Worm (Caenorhabditis elegans) whole organism, early embryonic: ENCODE data around the gene zmp-1.

ENCODE experiments used
- B0310.2 ChIP-seq: sonication (generic microtip); optimal IDR thresholded peaks from 2 replicates; lab custom pipeline; 2016; ENCODE audit warnings: mild to moderate bottlenecking, missing genetic modification characterization, missing compliant biosample characterization
- F13C5.2 ChIP-seq: sonication (generic microtip); optimal IDR thresholded peaks from 2 replicates; lab custom pipeline; 2017; ENCODE audit warnings: mild to moderate bottlenecking, missing genetic modification characterization, inconsistent platforms, missing compliant biosample characterization
- aly-1 ChIP-seq: sonication (generic microtip); optimal IDR thresholded peaks from 2 replicates; lab custom pipeline; 2016; ENCODE audit warnings: missing genetic modification characterization, missing compliant biosample characterization
- ama-1 ChIP-seq: fragments of 150-350 bp; optimal IDR thresholded peaks from 2 replicates; lab custom pipeline; 2014
- ceh-13 ChIP-seq: fragments of 200-800 bp; sonication (Bioruptor generic); optimal IDR thresholded peaks from 2 replicates; lab custom pipeline; 2018; ENCODE audit warnings: mild to moderate bottlenecking, missing genetic modification characterization, missing compliant biosample characterization
- ceh-36 ChIP-seq: sonication (generic microtip); optimal IDR thresholded peaks from 2 replicates; lab custom pipeline; 2016; ENCODE audit warnings: missing genetic modification characterization, inconsistent platforms, missing compliant biosample characterization
- ets-7 ChIP-seq: sonication (generic microtip); optimal IDR thresholded peaks from 2 replicates; lab custom pipeline; 2016; ENCODE audit warnings: missing genotype, missing genetic modification characterization, missing compliant biosample characterization
- flt-1 ChIP-seq: fragments of 200-800 bp; sonication (Bioruptor generic); IDR thresholded peaks from 2 replicates; pipeline ENCODE4 v1.3.6; 2022; ENCODE audit warnings: missing genetic modification characterization, missing compliant biosample characterization
- hmbx-1 ChIP-seq: sonication (generic microtip); optimal IDR thresholded peaks from 2 replicates; lab custom pipeline; 2016; ENCODE audit warnings: mild to moderate bottlenecking, missing genetic modification characterization, missing compliant biosample characterization
- hmg-4 ChIP-seq: fragments of 200-800 bp; sonication (Bioruptor generic); optimal IDR thresholded peaks from 2 replicates; lab custom pipeline; 2018; ENCODE audit warnings: mild to moderate bottlenecking, missing genetic modification characterization, missing compliant biosample characterization
- hnd-1 ChIP-seq: sonication (generic microtip); optimal IDR thresholded peaks from 2 replicates; lab custom pipeline; 2016; ENCODE audit warnings: missing genetic modification characterization, missing compliant biosample characterization
- pes-1 ChIP-seq: fragments of 200-800 bp; sonication (Bioruptor generic); IDR thresholded peaks from 2 replicates; pipeline ENCODE4 v1.3.6; 2022; ENCODE audit warnings: missing genetic modification reagents, missing genetic modification characterization, missing compliant biosample characterization
- scrt-1 ChIP-seq: fragments of 200-800 bp; sonication (Bioruptor generic); IDR thresholded peaks from 2 replicates; pipeline ENCODE4 v1.3.6; 2022; ENCODE audit warnings: missing genetic modification characterization, missing compliant biosample characterization
- sea-1 ChIP-seq: fragments of 200-800 bp; sonication (Bioruptor generic); conservative IDR thresholded peaks from 2 replicates; pipeline ENCODE4 v1.3.6; 2022; ENCODE audit warnings: missing genetic modification characterization, missing compliant biosample characterization
- tbx-11 ChIP-seq: fragments of 200-800 bp; sonication (Bioruptor generic); IDR thresholded peaks from 2 replicates; pipeline ENCODE4 v1.3.6; 2022; ENCODE audit warnings: missing genetic modification characterization, missing compliant biosample characterization
- tbx-37 ChIP-seq: fragments of 200-800 bp; sonication (Bioruptor generic); conservative IDR thresholded peaks from 2 replicates; pipeline ENCODE4 v1.3.6; 2022; ENCODE audit warnings: missing genetic modification reagents, missing genetic modification characterization, missing compliant biosample characterization
- tra-4 ChIP-seq: sonication (generic microtip); optimal IDR thresholded peaks from 2 replicates; lab custom pipeline; 2017; ENCODE audit warnings: missing genetic modification characterization, missing compliant biosample characterization

zmp-1 gene

ce11 chrIII:5965839-5966463, 33.2 kb upstream of the zmp-1 start, which contains the start of gene dct-6:
TSS of gene dct-6 (plus strand) at chrIII:5966413.
- TF ChIP-seq hmg-4 (GFP tag; lab: Kevin White, UChicago), result no peak
- no peak for TF ChIP-seq hmbx-1
- TF ChIP-seq tbx-37, result no peak
- no peak for TF ChIP-seq tbx-11 (GFP tag; lab: Robert Waterston, UW)
- TF ChIP-seq flt-1, result no peak
- no peak for TF ChIP-seq sea-1 (GFP tag; lab: Robert Waterston, UW)
- no peak for TF ChIP-seq tra-4 (tag; lab: Kevin White, UChicago)
- no peak for TF ChIP-seq aly-1 (tag; lab: Kevin White, UChicago)
- TF ChIP-seq F13C5.2 (tag; lab: Kevin White, UChicago), result no peak
- TF ChIP-seq B0310.2 (tag; lab: Kevin White, UChicago), result no peak
- TF ChIP-seq ceh-36 (tag; lab: Kevin White, UChicago), result no peak
- TF ChIP-seq ets-7, result no peak
- TF ChIP-seq ceh-13, result no peak
- no peak for TF ChIP-seq hnd-1
- no peak for TF ChIP-seq scrt-1
- no peak for TF ChIP-seq ama-1 (lab: Kevin White, UChicago)
- no peak for TF ChIP-seq pes-1 (GFP tag; lab: Robert Waterston, UW)

DNA sequence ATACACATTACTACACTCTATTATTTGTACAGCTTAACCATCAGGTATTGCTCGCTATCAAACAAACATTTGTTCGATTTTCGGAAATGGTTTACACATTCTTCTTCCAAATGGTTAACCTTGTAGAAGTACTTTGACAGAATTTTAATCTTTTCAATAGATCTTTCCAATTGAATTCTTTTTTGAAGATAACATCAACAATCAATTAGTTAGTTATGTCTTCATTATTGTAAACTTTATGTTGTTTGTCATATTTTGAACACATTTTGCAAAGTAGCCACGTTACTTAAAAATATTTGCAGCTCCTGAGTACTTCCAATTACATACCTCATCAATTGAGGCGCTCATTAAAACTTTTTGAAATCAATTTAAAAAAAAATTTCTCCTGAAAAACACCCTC, 32.6 kb upstream of the zmp-1 start:
- TF ChIP-seq hmg-4 (GFP tag; lab: Kevin White, UChicago) (no peak), scrt-1 (no peak), ama-1 (lab: Kevin White, UChicago) (no peak), F13C5.2 (tag; lab: Kevin White, UChicago) (no peak)

- no peak for TF ChIP-seq flt-1
- no peak for TF ChIP-seq hmbx-1
- TF ChIP-seq sea-1 (GFP tag; lab: Robert Waterston, UW), result no peak
- no peak for TF ChIP-seq scrt-1
- no peak for TF ChIP-seq tbx-37
- no peak for TF ChIP-seq tra-4 (tag; lab: Kevin White, UChicago)
- TF ChIP-seq hnd-1, result no peak
- TF ChIP-seq ceh-13, result no peak
- no peak for TF ChIP-seq pes-1 (GFP tag; lab: Robert Waterston, UW)
- no peak for TF ChIP-seq ceh-36 (tag; lab: Kevin White, UChicago)
- no peak for TF ChIP-seq tbx-11 (GFP tag; lab: Robert Waterston, UW)
Measured at ce11 chrIII:5964058-5964632, 31.4 kb upstream of the zmp-1 start.

- TF ChIP-seq ceh-13 (no peak), B0310.2 (tag; lab: Kevin White, UChicago) (no peak)
Measured at ce11 chrIII:5961560-5961959, 28.8 kb upstream of the zmp-1 start.

- TF ChIP-seq B0310.2 (tag; lab: Kevin White, UChicago) (no peak), tbx-11 (GFP tag; lab: Robert Waterston, UW) (no peak), scrt-1 (no peak), hmg-4 (GFP tag; lab: Kevin White, UChicago) (no peak), hmbx-1 (no peak), aly-1 (tag; lab: Kevin White, UChicago) (no peak), ceh-36 (tag; lab: Kevin White, UChicago) (no peak), sea-1 (GFP tag; lab: Robert Waterston, UW) (no peak), F13C5.2 (tag; lab: Kevin White, UChicago) (no peak)
Measured at ce11 chrIII:5959049-5959448, 26.3 kb upstream of the zmp-1 start.

- TF ChIP-seq B0310.2 (tag; lab: Kevin White, UChicago) (no peak), flt-1 (no peak), hmbx-1 (no peak), tra-4 (tag; lab: Kevin White, UChicago) (no peak), tbx-37 (no peak), F13C5.2 (tag; lab: Kevin White, UChicago) (peak; percentile 2), scrt-1 (no peak), aly-1 (tag; lab: Kevin White, UChicago) (no peak), hnd-1 (no peak), pes-1 (GFP tag; lab: Robert Waterston, UW) (no peak), ama-1 (lab: Kevin White, UChicago) (no peak), hmg-4 (GFP tag; lab: Kevin White, UChicago) (peak; percentile 49), sea-1 (GFP tag; lab: Robert Waterston, UW) (no peak)
Measured at ce11 chrIII:5958172-5958886, 25.6 kb upstream of the zmp-1 start, which contains the start of the genes nono-1 and nop-1. TSS of gene nono-1 (minus strand) at chrIII:5958246. TSS of gene nop-1 (plus strand) at chrIII:5958722.

DNA sequence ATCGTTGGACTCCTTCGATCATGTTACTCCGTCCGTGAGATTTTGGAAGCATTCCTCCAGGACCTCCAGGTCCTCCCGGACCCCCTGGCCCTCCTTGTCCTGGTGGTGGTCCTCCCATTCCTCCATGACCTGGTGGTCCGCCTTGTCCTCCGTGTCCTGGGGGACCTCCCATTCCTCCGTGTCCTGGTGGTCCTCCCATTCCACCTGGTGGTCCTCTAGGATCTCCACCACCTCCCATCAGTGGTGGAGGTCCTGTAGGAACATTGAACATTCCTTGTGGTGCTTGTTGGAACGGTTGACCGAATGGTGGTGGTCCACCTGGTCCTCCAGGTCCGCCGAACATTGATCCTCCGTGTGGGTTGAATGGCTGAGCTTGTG, 21.1 kb upstream of the zmp-1 start:
- 0 out of 2 replicates have a peak, but pooled peaks have one; percentile 21 for TF ChIP-seq tbx-11 (GFP tag; lab: Robert Waterston, UW)
- no peak for TF ChIP-seq pes-1 (GFP tag; lab: Robert Waterston, UW)
- TF ChIP-seq ama-1 (lab: Kevin White, UChicago), result no peak
- TF ChIP-seq hmbx-1, result no peak
- TF ChIP-seq tra-4 (tag; lab: Kevin White, UChicago), result no peak
- no peak for TF ChIP-seq B0310.2 (tag; lab: Kevin White, UChicago)
- no peak for TF ChIP-seq hmg-4 (GFP tag; lab: Kevin White, UChicago)
- no peak for TF ChIP-seq ets-7
- no peak for TF ChIP-seq scrt-1
- TF ChIP-seq tbx-37, result no peak
- TF ChIP-seq ceh-13, result peak; percentile 2
